Worm (Caenorhabditis elegans): ENCODE data around the gene Y2H9A.6.

DNA sequence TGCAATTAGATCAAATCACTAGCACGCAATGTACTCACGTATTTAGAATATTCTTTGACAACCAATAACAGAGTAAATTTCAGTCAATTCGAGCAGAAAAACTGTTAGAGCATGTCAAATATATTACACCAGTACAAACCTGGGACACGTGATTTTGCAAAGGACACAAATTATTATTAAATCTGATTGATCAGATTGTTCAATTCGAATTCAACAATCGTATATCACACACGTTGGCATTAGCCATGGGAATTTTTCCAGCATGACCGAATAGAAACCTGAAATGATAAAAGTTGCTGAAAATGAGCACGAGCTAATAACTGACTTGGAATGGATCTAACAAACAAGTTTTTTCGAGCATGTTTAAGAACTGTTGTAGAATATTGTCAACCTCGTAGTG, 20.6 kb upstream of the Y2H9A.6 start, which contains the start of gene srv-9:
- TF ChIP-seq unc-62 (GFP tag; optimal IDR thresholded peaks at IDR 0.05), result no peak
- TF ChIP-seq lin-40 (tag; optimal IDR thresholded peaks at IDR 0.05), result no peak
- TF ChIP-seq D2030.7 (GFP tag; IDR thresholded peaks at IDR 0.05), result no peak
- no peak for TF ChIP-seq B0261.1 (tag; optimal IDR thresholded peaks at IDR 0.05)
- TF ChIP-seq lsy-27 (tag; optimal IDR thresholded peaks at IDR 0.05; ENCODE audit: borderline replicate concordance, insufficient read depth), result no peak
- no peak for TF ChIP-seq hrde-1 (tag; optimal IDR thresholded peaks at IDR 0.05; ENCODE audit: borderline replicate concordance)
- no peak for TF ChIP-seq ama-1 (optimal IDR thresholded peaks at IDR 0.05)
- TF ChIP-seq ama-1 (GFP tag; optimal IDR thresholded peaks at IDR 0.05), result no peak
- no peak for TF ChIP-seq dox-1 (GFP tag; IDR thresholded peaks at IDR 0.05)
- TF ChIP-seq ets-4 (GFP tag; optimal IDR thresholded peaks at IDR 0.05), result no peak
- TF ChIP-seq nhr-179 (tag; optimal IDR thresholded peaks at IDR 0.05), result no peak

All from whole organism, young adult.